Worm (Caenorhabditis elegans) whole organism, late embryonic: Measurements from ENCODE around the gene madf-5.

Source experiments
- che-1 ChIP-seq: sonication (generic microtip); optimal IDR thresholded peaks from 2 replicates; lab custom pipeline; 2016; ENCODE audit warnings: mild to moderate bottlenecking, missing genetic modification characterization, missing compliant biosample characterization
- elt-2 ChIP-seq: sonication (generic microtip); optimal IDR thresholded peaks from 2 replicates; lab custom pipeline; 2016; ENCODE audit warnings: missing genetic modification reagents, missing genetic modification characterization, missing compliant biosample characterization
- hlh-15 ChIP-seq: sonication (generic microtip); optimal IDR thresholded peaks from 2 replicates; lab custom pipeline; 2016; ENCODE audit warnings: missing genetic modification characterization, missing compliant biosample characterization
- lin-11 ChIP-seq: fragments of 200-800 bp; sonication (Bioruptor generic); optimal IDR thresholded peaks from 2 replicates; lab custom pipeline; 2018; ENCODE audit warnings: mild to moderate bottlenecking, missing genetic modification characterization, missing compliant biosample characterization
- madf-2 ChIP-seq: sonication (generic microtip); optimal IDR thresholded peaks from 2 replicates; lab custom pipeline; 2017; ENCODE audit warnings: missing genetic modification characterization, missing compliant biosample characterization
- nfya-1 ChIP-seq: sonication (generic microtip); optimal IDR thresholded peaks from 2 replicates; lab custom pipeline; 2017; ENCODE audit warnings: missing genetic modification characterization, mild to moderate bottlenecking, missing compliant biosample characterization, antibody characterized with exemption, moderate library complexity
- pha-4 ChIP-seq: fragments of 150-350 bp; optimal IDR thresholded peaks from 2 replicates; lab custom pipeline; 2018; ENCODE audit warnings: missing biosample characterization, missing genetic modification reagents, missing genetic modification characterization
- sox-4 ChIP-seq: sonication (generic microtip); optimal IDR thresholded peaks from 2 replicates; lab custom pipeline; 2017; ENCODE audit warnings: mild to moderate bottlenecking, missing genetic modification characterization, inconsistent platforms, missing compliant biosample characterization
- tbx-2 ChIP-seq: sonication (generic microtip); optimal IDR thresholded peaks from 2 replicates; lab custom pipeline; 2016; ENCODE audit warnings: missing genetic modification characterization, missing compliant biosample characterization

DNA sequence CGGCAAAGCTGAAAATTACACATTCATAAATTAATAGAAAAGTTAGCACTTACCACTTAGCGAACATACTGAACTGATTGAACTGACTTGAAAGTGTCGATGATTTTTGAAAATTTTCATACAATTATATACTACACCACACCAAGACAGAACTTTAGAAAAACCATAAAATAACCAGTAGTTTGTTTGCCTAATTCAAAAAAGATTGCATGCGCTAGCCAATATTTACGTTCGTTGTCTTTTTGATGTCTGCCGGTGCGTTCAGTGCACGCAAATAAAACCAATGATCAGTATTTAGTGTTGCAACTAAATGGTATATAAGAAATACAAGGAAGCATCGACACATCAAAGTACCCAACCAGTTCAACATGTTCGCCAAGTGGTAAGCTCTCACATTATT is 7.1 kb downstream of the madf-5 start, which contains the start of the genes nspb-8 and nspb-9:
- TF ChIP-seq madf-2 (tag; lab: Kevin White, UChicago) (no peak), tbx-2 (tag; lab: Kevin White, UChicago) (no peak), sox-4 (no peak), pha-4 (tag; lab: Kevin White, UChicago) (no peak), lin-11 (tag; lab: Kevin White, UChicago) (no peak), che-1 (tag; lab: Kevin White, UChicago) (no peak), nfya-1 (tag; lab: Kevin White, UChicago) (no peak), elt-2 (tag; lab: Kevin White, UChicago) (no peak), hlh-15 (no peak)
